Worm (Caenorhabditis elegans): ENCODE data around the gene Y53G8AM.7.

Gene Y53G8AM.7

DNA sequence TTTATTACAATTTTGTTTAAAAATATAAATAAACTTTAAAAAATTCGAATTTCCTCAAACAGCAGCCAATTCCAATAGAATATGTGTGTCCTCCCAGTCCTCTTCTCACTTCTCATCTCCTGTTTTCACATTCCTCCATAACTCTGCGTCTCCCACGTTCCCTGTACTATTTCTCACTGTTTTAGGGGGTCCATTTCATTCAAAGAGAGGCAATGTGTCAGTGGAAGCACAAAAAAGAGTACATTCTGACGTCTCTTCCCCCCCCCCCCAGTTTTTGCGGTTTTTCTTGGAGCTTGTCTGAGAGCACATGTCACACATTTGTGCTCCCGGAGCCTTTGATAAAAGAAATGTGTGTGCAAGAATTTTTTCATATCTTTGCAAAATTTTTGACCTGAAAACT lies 38.1 kb upstream of the Y53G8AM.7 start:
- TF ChIP-seq hnd-1 (tag; optimal IDR thresholded peaks at IDR 0.05): no peak
- no peak for TF ChIP-seq sea-1 (GFP tag; conservative IDR thresholded peaks at IDR 0.05)
- TF ChIP-seq F13C5.2 (tag; optimal IDR thresholded peaks at IDR 0.05): no peak
- TF ChIP-seq ceh-36 (tag; optimal IDR thresholded peaks at IDR 0.05): no peak

- no peak for TF ChIP-seq aly-1 (tag; optimal IDR thresholded peaks at IDR 0.05)
- no peak for TF ChIP-seq F13C5.2 (tag; optimal IDR thresholded peaks at IDR 0.05)
- TF ChIP-seq hmbx-1 (tag; optimal IDR thresholded peaks at IDR 0.05): no peak
- no peak for TF ChIP-seq ets-7 (tag; optimal IDR thresholded peaks at IDR 0.05)
- TF ChIP-seq ceh-36 (tag; optimal IDR thresholded peaks at IDR 0.05): no peak
- no peak for TF ChIP-seq ceh-13 (GFP tag; optimal IDR thresholded peaks at IDR 0.05)
- TF ChIP-seq scrt-1 (GFP tag; IDR thresholded peaks at IDR 0.05): no peak
- no peak for TF ChIP-seq B0310.2 (tag; optimal IDR thresholded peaks at IDR 0.05)
- no peak for TF ChIP-seq tbx-11 (GFP tag; IDR thresholded peaks at IDR 0.05)
- TF ChIP-seq pes-1 (GFP tag; IDR thresholded peaks at IDR 0.05): no peak
- no peak for TF ChIP-seq hmg-4 (GFP tag; optimal IDR thresholded peaks at IDR 0.05)
- TF ChIP-seq sea-1 (GFP tag; conservative IDR thresholded peaks at IDR 0.05): no peak
- TF ChIP-seq hnd-1 (tag; optimal IDR thresholded peaks at IDR 0.05): no peak
- TF ChIP-seq flt-1 (GFP tag; IDR thresholded peaks at IDR 0.05): no peak
- no peak for TF ChIP-seq ama-1 (optimal IDR thresholded peaks at IDR 0.05)
- no peak for TF ChIP-seq tra-4 (tag; optimal IDR thresholded peaks at IDR 0.05)
- TF ChIP-seq tbx-37 (GFP tag; conservative IDR thresholded peaks at IDR 0.05): no peak
These were observed 30.6 kb upstream of the Y53G8AM.7 start, which contains the start of gene Y53G8AR.5 for ce11 chrIII:3297151-3297550. Gene Y53G8AR.5, plus strand, starts transcription at chrIII:3297451.

DNA sequence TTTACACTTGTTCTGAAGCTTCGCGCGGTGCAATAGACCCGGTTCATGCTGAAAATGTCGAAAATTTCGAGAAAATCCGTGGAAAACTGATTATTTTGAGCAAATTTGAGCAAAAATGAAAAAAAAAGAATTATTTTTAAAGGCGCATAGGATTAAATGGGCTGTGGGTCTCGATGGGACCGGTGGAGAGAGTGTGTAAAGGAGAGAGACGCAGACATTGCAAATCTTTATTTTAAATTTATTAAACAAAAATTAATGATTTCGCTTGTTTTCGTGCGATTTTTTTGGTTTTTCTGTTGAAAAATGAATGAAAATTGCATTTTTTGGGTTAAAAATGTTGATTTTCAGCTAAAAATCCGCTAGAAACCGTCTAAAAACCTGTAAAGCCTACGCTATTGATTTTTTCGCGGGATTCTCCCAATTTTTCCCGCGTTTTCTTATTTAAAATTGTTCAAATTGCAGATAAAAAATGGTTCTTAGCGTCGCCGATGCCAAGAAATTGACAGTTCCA lies 27.8 kb upstream of the Y53G8AM.7 start, which contains the start of the genes Y53G8AR.8 and Y53G8AR.6:
TSS of gene Y53G8AR.8 (minus strand) at position 48 of the 511 bp plus-strand sequence.
TSS of gene Y53G8AR.6 (plus strand) at position 461 of the 511 bp plus-strand sequence.
- TF ChIP-seq hmg-4 (GFP tag; optimal IDR thresholded peaks at IDR 0.05) (no peak), tbx-37 (GFP tag; conservative IDR thresholded peaks at IDR 0.05) (no peak), aly-1 (tag; optimal IDR thresholded peaks at IDR 0.05) (no peak), flt-1 (GFP tag; IDR thresholded peaks at IDR 0.05) (no peak), pes-1 (GFP tag; IDR thresholded peaks at IDR 0.05) (no peak), ceh-36 (tag; optimal IDR thresholded peaks at IDR 0.05) (peak; percentile 9)

ce11 chrIII:3281860-3282358 lies 15.4 kb upstream of the Y53G8AM.7 start, which contains the start of gene mfsd-8:
Gene mfsd-8, plus strand, starts transcription at chrIII:3282308.
- TF ChIP-seq flt-1 (GFP tag; IDR thresholded peaks at IDR 0.05) (no peak), aly-1 (tag; optimal IDR thresholded peaks at IDR 0.05) (no peak), hmbx-1 (tag; optimal IDR thresholded peaks at IDR 0.05) (no peak), tra-4 (tag; optimal IDR thresholded peaks at IDR 0.05) (no peak), sea-1 (GFP tag; conservative IDR thresholded peaks at IDR 0.05) (no peak), tbx-11 (GFP tag; IDR thresholded peaks at IDR 0.05) (no peak), hmg-4 (GFP tag; optimal IDR thresholded peaks at IDR 0.05) (no peak), F13C5.2 (tag; optimal IDR thresholded peaks at IDR 0.05) (no peak), ceh-13 (GFP tag; optimal IDR thresholded peaks at IDR 0.05) (no peak), hnd-1 (tag; optimal IDR thresholded peaks at IDR 0.05) (no peak), scrt-1 (GFP tag; IDR thresholded peaks at IDR 0.05) (no peak), ets-7 (tag; optimal IDR thresholded peaks at IDR 0.05) (no peak), ama-1 (optimal IDR thresholded peaks at IDR 0.05) (no peak), tbx-37 (GFP tag; conservative IDR thresholded peaks at IDR 0.05) (no peak), ceh-36 (tag; optimal IDR thresholded peaks at IDR 0.05) (no peak)

- TF ChIP-seq hmg-4 (GFP tag; optimal IDR thresholded peaks at IDR 0.05) (no peak), ceh-36 (tag; optimal IDR thresholded peaks at IDR 0.05) (no peak), sea-1 (GFP tag; conservative IDR thresholded peaks at IDR 0.05) (no peak), B0310.2 (tag; optimal IDR thresholded peaks at IDR 0.05) (no peak), ceh-13 (GFP tag; optimal IDR thresholded peaks at IDR 0.05) (no peak), ama-1 (optimal IDR thresholded peaks at IDR 0.05) (no peak), ets-7 (tag; optimal IDR thresholded peaks at IDR 0.05) (no peak), tbx-11 (GFP tag; IDR thresholded peaks at IDR 0.05) (no peak), tbx-37 (GFP tag; conservative IDR thresholded peaks at IDR 0.05) (no peak), scrt-1 (GFP tag; IDR thresholded peaks at IDR 0.05) (no peak), F13C5.2 (tag; optimal IDR thresholded peaks at IDR 0.05) (no peak), aly-1 (tag; optimal IDR thresholded peaks at IDR 0.05) (no peak)
These were observed 12.8 kb upstream of the Y53G8AM.7 start for ce11 chrIII:3279304-3279703.

DNA sequence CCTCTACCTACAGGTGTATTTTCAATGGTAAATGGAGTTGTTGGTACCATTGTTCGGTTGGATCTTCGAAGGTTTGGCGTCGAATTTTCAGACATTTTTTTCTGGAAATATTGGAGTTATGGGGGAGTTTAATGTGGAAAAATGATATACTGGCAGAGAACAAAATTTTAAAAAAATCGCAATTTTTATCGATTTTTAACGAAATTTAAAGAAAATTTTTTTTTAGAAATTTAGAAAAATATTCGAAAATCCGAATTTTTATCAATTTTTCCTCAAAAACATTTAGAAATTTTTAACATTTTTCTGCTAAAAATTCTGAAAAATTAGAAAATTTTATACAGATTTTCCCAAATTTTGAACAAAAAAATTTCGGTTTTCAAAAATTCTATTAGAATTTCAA lies 12.1 kb upstream of the Y53G8AM.7 start, which contains the start of gene Y53G8AM.8:
TSS of gene Y53G8AM.8 (minus strand) at position 101 of the 400 bp plus-strand sequence.
- TF ChIP-seq ceh-36 (tag; optimal IDR thresholded peaks at IDR 0.05): no peak

DNA sequence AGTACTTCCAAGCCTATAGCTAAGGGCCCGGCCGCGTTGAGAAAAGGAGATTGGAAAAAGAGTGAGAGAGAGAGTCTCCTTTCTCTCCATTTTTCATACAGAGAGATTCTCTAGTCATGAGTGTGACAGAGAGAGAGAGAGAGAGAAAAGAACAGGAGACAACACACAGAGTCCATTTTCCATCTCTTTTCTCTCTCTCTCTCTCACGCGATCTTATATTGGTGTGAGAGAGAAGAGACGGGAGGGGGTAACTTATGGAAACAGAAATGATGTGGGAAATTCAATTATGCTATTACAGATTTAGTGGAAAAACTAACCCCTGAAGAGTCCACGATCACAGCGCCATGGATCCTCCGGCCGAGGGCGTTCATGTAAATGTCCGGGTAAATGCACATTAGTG lies 6.6 kb upstream of the Y53G8AM.7 start:
- peak; percentile 6 for TF ChIP-seq F13C5.2 (tag; optimal IDR thresholded peaks at IDR 0.05)
- TF ChIP-seq ets-7 (tag; optimal IDR thresholded peaks at IDR 0.05): no peak

- TF ChIP-seq ama-1 (optimal IDR thresholded peaks at IDR 0.05): no peak
- peak; percentile 56; the same call in 1 of the 2 replicates for TF ChIP-seq sea-1 (GFP tag; conservative IDR thresholded peaks at IDR 0.05)
- no peak for TF ChIP-seq ets-7 (tag; optimal IDR thresholded peaks at IDR 0.05)
- TF ChIP-seq F13C5.2 (tag; optimal IDR thresholded peaks at IDR 0.05): peak; percentile 52
- TF ChIP-seq ceh-36 (tag; optimal IDR thresholded peaks at IDR 0.05): no peak
- TF ChIP-seq pes-1 (GFP tag; IDR thresholded peaks at IDR 0.05): no peak
These were observed 5.2 kb upstream of the Y53G8AM.7 start for ce11 chrIII:3271682-3272081.
